Fruit fly (Drosophila melanogaster) whole organism, embryonic: Measurements from ENCODE around the gene HP1c.

Experiments used
- Ada2b ChIP-seq: fragments of 200-800 bp; sonication (Bioruptor generic); IDR thresholded peaks from 2 replicates; pipeline ENCODE4 v1.3.6; 2022; ENCODE audit warnings: missing biosample characterization, missing genetic modification characterization
- Atf3 ChIP-seq: fragments of 200-800 bp; sonication (Bioruptor generic); optimal IDR thresholded peaks from 3 replicates; lab custom pipeline; 2016; ENCODE audit warnings: missing biosample characterization, missing genetic modification characterization
- CG10274 ChIP-seq: fragments of 200-800 bp; sonication (Bioruptor generic); optimal IDR thresholded peaks from 3 replicates; lab custom pipeline; 2017; ENCODE audit warnings: missing biosample characterization, mild to moderate bottlenecking, missing genetic modification characterization
- CG10431 ChIP-seq: fragments of 200-800 bp; sonication (Bioruptor generic); optimal IDR thresholded peaks from 3 replicates; lab custom pipeline; 2018; ENCODE audit warnings: missing biosample characterization, mild to moderate bottlenecking, missing genetic modification characterization
- CG1233 ChIP-seq: fragments of 200-800 bp; sonication (Bioruptor generic); optimal IDR thresholded peaks from 4 replicates; lab custom pipeline; 2018; ENCODE audit warnings: missing biosample characterization, mild to moderate bottlenecking, missing genetic modification characterization
- CG13296 ChIP-seq: fragments of 200-800 bp; sonication (Bioruptor generic); optimal IDR thresholded peaks from 3 replicates; lab custom pipeline; 2018; ENCODE audit warnings: missing biosample characterization, mild to moderate bottlenecking, missing genetic modification characterization
- CG14965 ChIP-seq: fragments of 200-800 bp; sonication (Bioruptor generic); optimal IDR thresholded peaks from 2 replicates; lab custom pipeline; 2016; ENCODE audit warnings: missing biosample characterization, missing genetic modification characterization, borderline replicate concordance
- CG15479 ChIP-seq: fragments of 200-800 bp; sonication (Bioruptor generic); optimal IDR thresholded peaks from 3 replicates; lab custom pipeline; 2019; ENCODE audit warnings: missing biosample characterization, mild to moderate bottlenecking, missing genetic modification characterization, moderate library complexity
- CG16779 ChIP-seq: fragments of 200-800 bp; sonication (Bioruptor generic); IDR thresholded peaks from 2 replicates; pipeline ENCODE4 v1.3.6; 2022; ENCODE audit warnings: missing biosample characterization, missing genetic modification characterization
- CG17361 ChIP-seq: fragments of 200-800 bp; sonication (Bioruptor generic); IDR thresholded peaks from 3 replicates; pipeline ENCODE4 v1.3.6; 2022; ENCODE audit warnings: missing biosample characterization, missing genetic modification characterization
- CG17568 ChIP-seq: fragments of 200-800 bp; sonication (Bioruptor generic); optimal IDR thresholded peaks from 2 replicates; lab custom pipeline; 2018; ENCODE audit warnings: missing biosample characterization, mild to moderate bottlenecking, missing genetic modification characterization, moderate library complexity
- CG2129 ChIP-seq: fragments of 200-800 bp; sonication (Bioruptor generic); IDR thresholded peaks from 2 replicates; pipeline ENCODE4 v1.3.6; 2022; ENCODE audit warnings: missing biosample characterization, missing genetic modification characterization; ENCODE audit not compliant: partially characterized antibody
- CG2202 ChIP-seq: fragments of 200-800 bp; sonication (Bioruptor generic); optimal IDR thresholded peaks from 2 replicates; lab custom pipeline; 2018; ENCODE audit warnings: missing biosample characterization, mild to moderate bottlenecking, missing genetic modification characterization
- CG31388 ChIP-seq: fragments of 200-800 bp; sonication (Bioruptor generic); optimal IDR thresholded peaks from 2 replicates; lab custom pipeline; 2016; ENCODE audit warnings: missing biosample characterization, missing genetic modification characterization
- CG34422 ChIP-seq: fragments of 200-800 bp; sonication (Bioruptor generic); IDR thresholded peaks from 3 replicates; pipeline ENCODE4 v1.3.6; 2022; ENCODE audit warnings: missing biosample characterization, missing genetic modification characterization
- CG42726 ChIP-seq: fragments of 200-800 bp; sonication (Bioruptor generic); IDR thresholded peaks from 2 replicates; pipeline ENCODE4 v1.3.6; 2022; ENCODE audit warnings: missing biosample characterization, missing genetic modification characterization; ENCODE audit not compliant: partially characterized antibody
- CG5180 ChIP-seq: fragments of 200-800 bp; sonication (Bioruptor generic); optimal IDR thresholded peaks from 3 replicates; lab custom pipeline; 2017; ENCODE audit warnings: missing biosample characterization, missing genetic modification characterization, mild to moderate bottlenecking, moderate library complexity, missing genetic modification reagents
- CG5245 ChIP-seq: fragments of 200-800 bp; sonication (Bioruptor generic); optimal IDR thresholded peaks from 3 replicates; lab custom pipeline; 2016; ENCODE audit warnings: missing biosample characterization, missing genetic modification characterization
- CG6683 ChIP-seq: fragments of 200-800 bp; sonication (Bioruptor generic); optimal IDR thresholded peaks from 2 replicates; lab custom pipeline; 2017; ENCODE audit warnings: missing biosample characterization, mild to moderate bottlenecking, missing genetic modification characterization, missing genetic modification reagents
- CG6689 ChIP-seq: fragments of 200-800 bp; sonication (Bioruptor generic); IDR thresholded peaks from 2 replicates; pipeline ENCODE4 v1.3.6; 2022; ENCODE audit warnings: missing biosample characterization, missing genetic modification characterization
- CG6813 ChIP-seq: fragments of 200-800 bp; sonication (Bioruptor generic); optimal IDR thresholded peaks from 2 replicates; lab custom pipeline; 2017; ENCODE audit warnings: missing biosample characterization, missing genetic modification characterization, mild to moderate bottlenecking, moderate library complexity, missing genetic modification reagents
- CG7556 ChIP-seq: fragments of 200-800 bp; sonication (Bioruptor generic); optimal IDR thresholded peaks from 2 replicates; lab custom pipeline; 2017; ENCODE audit warnings: missing biosample characterization, mild to moderate bottlenecking, missing genetic modification characterization
- CG7839 ChIP-seq: fragments of 200-800 bp; sonication (Bioruptor generic); optimal IDR thresholded peaks from 3 replicates; lab custom pipeline; 2018; ENCODE audit warnings: missing biosample characterization, mild to moderate bottlenecking, missing genetic modification characterization, moderate library complexity
- CG8290 ChIP-seq, 3 experiments: fragments of 200-800 bp; sonication (Bioruptor generic); optimal IDR thresholded peaks; 2 replicates each; lab custom pipeline; 2016 to 2019; ENCODE audit warnings: missing biosample characterization in 3 of 3, missing genetic modification characterization in 3 of 3, mild to moderate bottlenecking in 2 of 3, moderate library complexity in 1 of 3
- CG8478 ChIP-seq: fragments of >200 bp; optimal IDR thresholded peaks from 2 replicates; lab custom pipeline; 2018
- CG9215 ChIP-seq: fragments of 200-800 bp; sonication (Bioruptor generic); IDR thresholded peaks from 2 replicates; pipeline ENCODE4 v1.3.6; 2022; ENCODE audit warnings: missing biosample characterization, missing genetic modification characterization
- CG9727 ChIP-seq: fragments of 200-800 bp; sonication (Bioruptor generic); optimal IDR thresholded peaks from 3 replicates; lab custom pipeline; 2017; ENCODE audit warnings: missing biosample characterization, mild to moderate bottlenecking, missing genetic modification characterization
- CoRest ChIP-seq: fragments of 200-800 bp; sonication (Bioruptor generic); optimal IDR thresholded peaks from 3 replicates; lab custom pipeline; 2018; ENCODE audit warnings: missing biosample characterization, mild to moderate bottlenecking, missing genetic modification characterization, moderate library complexity
- D19B ChIP-seq: fragments of 200-800 bp; sonication (Bioruptor generic); optimal IDR thresholded peaks from 2 replicates; lab custom pipeline; 2017; ENCODE audit warnings: missing biosample characterization, mild to moderate bottlenecking, missing genetic modification characterization
- Dref ChIP-seq: fragments of 200-800 bp; sonication (Bioruptor generic); IDR thresholded peaks from 2 replicates; pipeline ENCODE4 v1.3.6; 2022; ENCODE audit warnings: missing biosample characterization, missing genetic modification characterization
- GATAe ChIP-seq: fragments of 200-800 bp; sonication (Bioruptor generic); conservative IDR thresholded peaks from 2 replicates; pipeline ENCODE4 v1.3.6; 2022; ENCODE audit warnings: missing biosample characterization, missing genetic modification characterization
- Jarid2 ChIP-seq: fragments of 200-800 bp; sonication (Bioruptor generic); optimal IDR thresholded peaks from 3 replicates; lab custom pipeline; 2017; ENCODE audit warnings: mild to moderate bottlenecking, missing biosample characterization, missing genetic modification reagents, missing genetic modification characterization
- Kr ChIP-seq: fragments of 200-800 bp; sonication (Bioruptor generic); optimal IDR thresholded peaks from 2 replicates; lab custom pipeline; 2017; ENCODE audit warnings: missing biosample characterization, mild to moderate bottlenecking, missing genetic modification characterization
- Nf-YB ChIP-seq: fragments of 200-800 bp; sonication (Bioruptor generic); optimal IDR thresholded peaks from 3 replicates; lab custom pipeline; 2019; ENCODE audit warnings: missing biosample characterization, mild to moderate bottlenecking, missing genetic modification characterization, moderate library complexity
- Ptx1 ChIP-seq: fragments of 200-800 bp; sonication (Bioruptor generic); IDR thresholded peaks from 2 replicates; pipeline ENCODE4 v1.3.6; 2022; ENCODE audit warnings: missing biosample characterization, missing genetic modification characterization
- Sox100B ChIP-seq: fragments of 200-800 bp; sonication (Bioruptor generic); optimal IDR thresholded peaks from 3 replicates; lab custom pipeline; 2018; ENCODE audit warnings: missing biosample characterization, mild to moderate bottlenecking, missing genetic modification characterization
- Ssrp ChIP-seq: fragments of 200-800 bp; sonication (Bioruptor generic); optimal IDR thresholded peaks from 2 replicates; lab custom pipeline; 2018; ENCODE audit warnings: missing biosample characterization, mild to moderate bottlenecking, missing genetic modification characterization, moderate library complexity
- Vsx1 ChIP-seq: fragments of 200-800 bp; sonication (Bioruptor generic); optimal IDR thresholded peaks from 2 replicates; lab custom pipeline; 2017; ENCODE audit warnings: missing biosample characterization, mild to moderate bottlenecking, missing genetic modification characterization, missing genetic modification reagents
- ab ChIP-seq: fragments of 200-800 bp; sonication (Bioruptor generic); optimal IDR thresholded peaks from 2 replicates; lab custom pipeline; 2016; ENCODE audit warnings: missing biosample characterization, missing genetic modification characterization
- ase ChIP-seq: fragments of 200-800 bp; sonication (Bioruptor generic); IDR thresholded peaks from 3 replicates; pipeline ENCODE4 v1.3.6; 2022; ENCODE audit warnings: missing biosample characterization, missing genetic modification characterization
- chif ChIP-seq, 2 experiments: fragments of 200-800 bp; sonication (Bioruptor generic); optimal IDR thresholded peaks; 3 replicates each; lab custom pipeline; 2016; ENCODE audit warnings: missing biosample characterization in 2 of 2, missing genetic modification characterization in 2 of 2
- chn ChIP-seq: fragments of 200-800 bp; sonication (Bioruptor generic); optimal IDR thresholded peaks from 2 replicates; lab custom pipeline; 2016; ENCODE audit warnings: missing biosample characterization, missing genetic modification characterization
- ewg ChIP-seq: fragments of 200-800 bp; sonication (Bioruptor generic); optimal IDR thresholded peaks from 3 replicates; lab custom pipeline; 2017; ENCODE audit warnings: mild to moderate bottlenecking, missing biosample characterization, missing genetic modification reagents, missing genetic modification characterization
- lilli ChIP-seq: fragments of 200-800 bp; sonication (Bioruptor generic); optimal IDR thresholded peaks from 3 replicates; lab custom pipeline; 2016; ENCODE audit warnings: missing biosample characterization, missing genetic modification characterization
- sisA ChIP-seq: fragments of 200-800 bp; sonication (Bioruptor generic); IDR thresholded peaks from 2 replicates; pipeline ENCODE4 v1.3.6; 2022; ENCODE audit warnings: missing biosample characterization, missing genetic modification characterization
- sqz ChIP-seq: fragments of 200-800 bp; sonication (Bioruptor generic); optimal IDR thresholded peaks from 3 replicates; lab custom pipeline; 2018; ENCODE audit warnings: missing biosample characterization, mild to moderate bottlenecking, missing genetic modification characterization
- usp ChIP-seq: fragments of >200 bp; optimal IDR thresholded peaks from 2 replicates; lab custom pipeline; 2017; ENCODE audit warnings: missing biosample characterization, missing genetic modification characterization
- wek ChIP-seq: fragments of 200-800 bp; sonication (Bioruptor generic); optimal IDR thresholded peaks from 3 replicates; lab custom pipeline; 2018; ENCODE audit warnings: missing biosample characterization, mild to moderate bottlenecking, missing genetic modification characterization, moderate library complexity

The HP1c gene

dm6 chr3R:22724149-22724973 is 21.1 kb upstream of the HP1c start, which contains the start of gene Irp-1A (continued):
- TF ChIP-seq CG7556 (GFP tag; lab: Kevin White, UChicago) (peak; percentile 77), usp (GFP tag; lab: Kevin White, UChicago) (no peak), sisA (GFP tag; lab: Robert Waterston, UW) (peak; percentile 24; the same call in 1 of the 2 replicates), CG5180 (GFP tag; lab: Kevin White, UChicago) (peak; percentile 33), CG42726 (GFP tag; lab: Robert Waterston, UW) (peak; percentile 22; the same call in 1 of the 2 replicates), CG10274 (GFP tag; lab: Kevin White, UChicago) (no peak), Nf-YB (GFP tag; lab: Kevin White, UChicago) (peak; percentile 65), Ada2b (GFP tag; lab: Robert Waterston, UW) (peak; percentile 71), CG8290 (GFP tag; optimal IDR thresholded peaks at IDR 0.05; lab: Kevin White, UChicago) (peak; percentile 61), CG8290 (tag; optimal IDR thresholded peaks at IDR 0.05; lab: Kevin White, UChicago) (peak in 1 of 2 experiments; percentile 83), ase (GFP tag; lab: Robert Waterston, UW) (peak; percentile 59; the same call in 2 of the 3 replicates), CG13296 (GFP tag; lab: Kevin White, UChicago) (peak; percentile 85), CG6689 (peak; percentile 77), CG10431 (GFP tag; lab: Kevin White, UChicago) (peak; percentile 7), ewg (GFP tag; lab: Kevin White, UChicago) (peak; percentile 19), lilli (GFP tag; lab: Kevin White, UChicago) (peak; percentile 73), Kr (GFP tag; lab: Kevin White, UChicago) (no peak), CG2202 (tag; lab: Kevin White, UChicago) (peak; percentile 39), Dref (GFP tag; lab: Robert Waterston, UW) (peak; percentile 81), CG7839 (tag; lab: Kevin White, UChicago) (peak; percentile 86), CG8478 (no peak), Atf3 (no peak), D19B (GFP tag; lab: Kevin White, UChicago) (peak; percentile 23), CG17568 (no peak), chn (GFP tag; lab: Kevin White, UChicago) (peak; percentile 14), CG34422 (GFP tag; lab: Robert Waterston, UW) (peak; percentile 86), wek (no peak), Vsx1 (GFP tag; lab: Kevin White, UChicago) (peak; percentile 57), CG31388 (GFP tag; lab: Kevin White, UChicago) (peak; percentile 31), CG6813 (peak; percentile 52), Ssrp (tag; lab: Kevin White, UChicago) (peak; percentile 66), GATAe (GFP tag; lab: Robert Waterston, UW) (peak; percentile 35; the same call in 1 of the 2 replicates), CoRest (tag; lab: Kevin White, UChicago) (peak; percentile 83), CG6683 (GFP tag; lab: Kevin White, UChicago) (peak; percentile 66), CG9215 (GFP tag; lab: Robert Waterston, UW) (peak; percentile 42; the same call in 1 of the 2 replicates), CG5245 (GFP tag; lab: Kevin White, UChicago) (no peak), CG2129 (GFP tag; lab: Robert Waterston, UW) (peak; percentile 71), CG15479 (GFP tag; lab: Kevin White, UChicago) (no peak), Jarid2 (GFP tag; lab: Kevin White, UChicago) (no peak), Sox100B (GFP tag; lab: Kevin White, UChicago) (peak; percentile 81), Ptx1 (peak; percentile 80), CG1233 (GFP tag; lab: Kevin White, UChicago) (peak; percentile 41), CG17361 (peak; percentile 87), CG9727 (GFP tag; lab: Kevin White, UChicago) (peak; percentile 78), CG14965 (GFP tag; lab: Kevin White, UChicago) (no peak), chif (GFP tag; optimal IDR thresholded peaks at IDR 0.05; lab: Kevin White, UChicago) (no peak), ab (GFP tag; lab: Kevin White, UChicago) (no peak), sqz (GFP tag; lab: Kevin White, UChicago) (peak; percentile 17), CG16779 (GFP tag; lab: Robert Waterston, UW) (no peak)
